Worm (Caenorhabditis elegans) whole organism, L4 larva: Measurements from ENCODE around the gene T02C1.1.
A peak's percentile ranks its signal among the peaks of the same experiment; 100 is the strongest.

Source experiments
- F26F4.8 ChIP-seq: fragments of 200-800 bp; sonication (Bioruptor generic); conservative IDR thresholded peaks from 2 replicates; pipeline ENCODE4 v1.3.6; 2022; ENCODE audit warnings: missing genetic modification characterization, missing compliant biosample characterization
- F37D6.2 ChIP-seq: sonication (generic microtip); optimal IDR thresholded peaks from 2 replicates; lab custom pipeline; 2016; ENCODE audit warnings: mild to moderate bottlenecking, missing genetic modification characterization, missing compliant biosample characterization
- R02D3.7 ChIP-seq: fragments of 150-350 bp; sonication (generic microtip); optimal IDR thresholded peaks from 3 replicates; lab custom pipeline; 2014; ENCODE audit warnings: missing biosample characterization, missing genetic modification characterization
- T26A8.4 ChIP-seq: fragments of 200-800 bp; sonication (Bioruptor generic); IDR thresholded peaks from 2 replicates; pipeline ENCODE4 v1.3.6; 2022; ENCODE audit warnings: missing genetic modification characterization, missing compliant biosample characterization
- Y105C5A.15 ChIP-seq: fragments of 200-800 bp; sonication (Bioruptor generic); IDR thresholded peaks from 2 replicates; pipeline ENCODE4 v1.3.6; 2022; ENCODE audit warnings: missing genetic modification characterization, missing compliant biosample characterization
- ZK337.2 ChIP-seq: fragments of 200-800 bp; sonication (Bioruptor generic); IDR thresholded peaks from 2 replicates; pipeline ENCODE4 v1.3.6; 2022; ENCODE audit warnings: missing genetic modification reagents, missing genetic modification characterization, missing compliant biosample characterization
- ZK546.5 ChIP-seq, 2 experiments: sonication (generic microtip); optimal IDR thresholded peaks; 2 replicates each; lab custom pipeline; 2017; ENCODE audit warnings: missing biosample characterization in 2 of 2, missing genetic modification characterization in 2 of 2
- aha-1 ChIP-seq: fragments of 150-350 bp; peaks from one replicate; lab custom pipeline; 2014; ENCODE audit warnings: missing biosample characterization, missing genetic modification characterization
- attf-4 ChIP-seq: sonication (generic microtip); optimal IDR thresholded peaks from 3 replicates; lab custom pipeline; 2017; ENCODE audit warnings: missing biosample characterization, missing genetic modification characterization
- ceh-20 ChIP-seq: fragments of 200-800 bp; sonication (Bioruptor generic); IDR thresholded peaks from 2 replicates; pipeline ENCODE4 v1.3.6; 2022; ENCODE audit warnings: missing genetic modification reagents, missing genetic modification characterization, missing compliant biosample characterization
- ceh-28 ChIP-seq: fragments of 150-350 bp; optimal IDR thresholded peaks from 2 replicates; lab custom pipeline; 2014; ENCODE audit warnings: missing biosample characterization, missing genetic modification reagents, missing genetic modification characterization
- ceh-44 ChIP-seq: fragments of 200-800 bp; sonication (Bioruptor generic); IDR thresholded peaks from 2 replicates; pipeline ENCODE4 v1.3.6; 2022; ENCODE audit warnings: missing genetic modification reagents, missing genetic modification characterization, missing compliant biosample characterization
- ceh-82 ChIP-seq: sonication (generic microtip); optimal IDR thresholded peaks from 2 replicates; lab custom pipeline; 2017; ENCODE audit warnings: missing biosample characterization, missing genetic modification characterization
- ces-1 ChIP-seq: fragments of 150-350 bp; sonication (generic microtip); optimal IDR thresholded peaks from 4 replicates; lab custom pipeline; 2014; ENCODE audit warnings: missing biosample characterization, missing genetic modification reagents, missing genetic modification characterization
- daf-16 ChIP-seq, 3 experiments: sonication (generic microtip); optimal IDR thresholded peaks; 2 replicates each; lab custom pipeline; 2016 to 2017; ENCODE audit warnings: missing genetic modification characterization in 3 of 3, missing genetic modification reagents in 3 of 3, mild to moderate bottlenecking in 2 of 3, missing compliant biosample characterization in 2 of 3, missing biosample characterization in 1 of 3, moderate library complexity in 1 of 3
- dmd-6 ChIP-seq: fragments of 200-800 bp; sonication (Bioruptor generic); IDR thresholded peaks from 2 replicates; pipeline ENCODE4 v1.3.6; 2022; ENCODE audit warnings: missing genetic modification reagents, missing genetic modification characterization, missing compliant biosample characterization
- dpl-1 ChIP-seq: fragments of 150-350 bp; optimal IDR thresholded peaks from 2 replicates; lab custom pipeline; 2014; ENCODE audit warnings: missing biosample characterization, missing genetic modification reagents, missing genetic modification characterization
- duxl-1 ChIP-seq: sonication (generic microtip); optimal IDR thresholded peaks from 2 replicates; lab custom pipeline; 2016; ENCODE audit warnings: mild to moderate bottlenecking, missing genetic modification characterization, moderate library complexity, missing compliant biosample characterization; ENCODE audit not compliant: poor library complexity
- egl-27 ChIP-seq: sonication (generic microtip); optimal IDR thresholded peaks from 3 replicates; lab custom pipeline; 2017; ENCODE audit warnings: missing biosample characterization, missing genetic modification reagents, missing genetic modification characterization
- egl-43 ChIP-seq: fragments of 200-800 bp; sonication (Bioruptor generic); IDR thresholded peaks from 2 replicates; pipeline ENCODE4 v1.3.6; 2022; ENCODE audit warnings: missing genetic modification reagents, missing genetic modification characterization, missing compliant biosample characterization
- fos-1 ChIP-seq: fragments of 150-350 bp; optimal IDR thresholded peaks from 2 replicates; lab custom pipeline; 2014; ENCODE audit warnings: missing biosample characterization, missing genetic modification characterization
- hif-1 ChIP-seq, 2 experiments: sonication (generic microtip); optimal IDR thresholded peaks; 2 replicates each; lab custom pipeline; 2016 to 2017; ENCODE audit warnings: missing compliant biosample characterization in 2 of 2, missing genetic modification characterization in 2 of 2, missing genetic modification reagents in 2 of 2, missing genotype in 2 of 2, mild to moderate bottlenecking in 1 of 2
- hlh-11 ChIP-seq: fragments of 200-800 bp; sonication (Bioruptor generic); optimal IDR thresholded peaks from 2 replicates; lab custom pipeline; 2018; ENCODE audit warnings: mild to moderate bottlenecking, missing genetic modification characterization, missing compliant biosample characterization
- hlh-30 ChIP-seq: sonication (generic microtip); optimal IDR thresholded peaks from 2 replicates; lab custom pipeline; 2017; ENCODE audit warnings: antibody characterized with exemption, mild to moderate bottlenecking, missing genetic modification characterization, missing compliant biosample characterization; ENCODE audit not compliant: insufficient read depth
- hmg-1.1 ChIP-seq: fragments of 200-800 bp; sonication (Bioruptor generic); IDR thresholded peaks from 2 replicates; pipeline ENCODE4 v1.3.6; 2022; ENCODE audit warnings: missing genetic modification reagents, missing genetic modification characterization, missing compliant biosample characterization
- jun-1 ChIP-seq: fragments of 150-350 bp; optimal IDR thresholded peaks from 2 replicates; lab custom pipeline; 2014; ENCODE audit warnings: missing biosample characterization, missing genetic modification reagents, missing genetic modification characterization
- lim-7 ChIP-seq: fragments of 200-800 bp; sonication (Bioruptor generic); IDR thresholded peaks from 2 replicates; pipeline ENCODE4 v1.3.6; 2022; ENCODE audit warnings: missing genetic modification characterization, missing compliant biosample characterization
- lin-13 ChIP-seq: fragments of 150-350 bp; optimal IDR thresholded peaks from 2 replicates; lab custom pipeline; 2014; ENCODE audit warnings: missing biosample characterization, missing genetic modification reagents, missing genetic modification characterization
- lin-29 ChIP-seq: fragments of 200-800 bp; sonication (Bioruptor generic); IDR thresholded peaks from 2 replicates; pipeline ENCODE4 v1.3.6; 2022; ENCODE audit warnings: missing genetic modification reagents, missing genetic modification characterization, missing compliant biosample characterization
- lin-38 ChIP-seq: fragments of 200-800 bp; sonication (Bioruptor generic); IDR thresholded peaks from 2 replicates; pipeline ENCODE4 v1.3.6; 2022; ENCODE audit warnings: missing genetic modification reagents, missing genetic modification characterization, missing compliant biosample characterization
- lin-39 ChIP-seq: fragments of 150-350 bp; optimal IDR thresholded peaks from 2 replicates; lab custom pipeline; 2014; ENCODE audit warnings: missing biosample characterization, missing genetic modification reagents, missing genetic modification characterization
- lsy-2 ChIP-seq, 2 experiments: fragments of 150-350 bp in 1 of 2; sonication (generic microtip) in 1 of 2; optimal IDR thresholded peaks; 2 replicates each; lab custom pipeline; 2014 to 2017; ENCODE audit warnings: missing biosample characterization in 2 of 2, missing genetic modification characterization in 2 of 2
- madf-9 ChIP-seq: fragments of 200-800 bp; sonication (Bioruptor generic); conservative IDR thresholded peaks from 2 replicates; pipeline ENCODE4 v1.3.6; 2022; ENCODE audit warnings: missing genetic modification reagents, missing genetic modification characterization, missing compliant biosample characterization
- mdl-1 ChIP-seq, 2 experiments: fragments of 150-350 bp in 1 of 2; sonication (generic microtip) in 1 of 2; optimal IDR thresholded peaks; 2 replicates each; lab custom pipeline; 2014 to 2017; ENCODE audit warnings: missing biosample characterization in 2 of 2, missing genetic modification characterization in 2 of 2
- mdt-29 ChIP-seq: fragments of 200-800 bp; sonication (Bioruptor generic); IDR thresholded peaks from 2 replicates; pipeline ENCODE4 v1.3.6; 2022; ENCODE audit warnings: missing genetic modification reagents, missing genetic modification characterization, missing compliant biosample characterization
- mes-2 ChIP-seq: sonication (generic microtip); optimal IDR thresholded peaks from 2 replicates; lab custom pipeline; 2016; ENCODE audit warnings: missing genotype, mild to moderate bottlenecking, missing genetic modification characterization, missing compliant biosample characterization; ENCODE audit not compliant: poor library complexity, severe bottlenecking
- mxl-2 ChIP-seq: fragments of 200-800 bp; sonication (Bioruptor generic); conservative IDR thresholded peaks from 2 replicates; pipeline ENCODE4 v1.3.6; 2022; ENCODE audit warnings: missing genetic modification reagents, missing genetic modification characterization, missing compliant biosample characterization
- mxl-3 ChIP-seq: fragments of 200-800 bp; sonication (Bioruptor generic); optimal IDR thresholded peaks from 2 replicates; lab custom pipeline; 2018; ENCODE audit warnings: mild to moderate bottlenecking, missing genetic modification characterization, missing compliant biosample characterization
- nhr-237 ChIP-seq: sonication (generic microtip); optimal IDR thresholded peaks from 2 replicates; lab custom pipeline; 2017; ENCODE audit warnings: missing biosample characterization, missing genetic modification characterization
- nhr-28 ChIP-seq: fragments of 150-350 bp; optimal IDR thresholded peaks from 2 replicates; lab custom pipeline; 2014; ENCODE audit warnings: missing biosample characterization, missing genetic modification characterization
- nhr-77 ChIP-seq: fragments of 150-350 bp; optimal IDR thresholded peaks from 2 replicates; lab custom pipeline; 2014; ENCODE audit warnings: missing biosample characterization, missing genetic modification characterization
- pqm-1 ChIP-seq: sonication (generic microtip); optimal IDR thresholded peaks from 2 replicates; lab custom pipeline; 2017; ENCODE audit warnings: missing biosample characterization, missing genetic modification characterization
- rbr-2 ChIP-seq: sonication (generic microtip); optimal IDR thresholded peaks from 2 replicates; lab custom pipeline; 2016; ENCODE audit warnings: missing genotype, missing genetic modification characterization, missing compliant biosample characterization
- sdz-12 ChIP-seq: fragments of 200-800 bp; sonication (Bioruptor generic); optimal IDR thresholded peaks from 2 replicates; lab custom pipeline; 2018; ENCODE audit warnings: mild to moderate bottlenecking, missing genetic modification characterization, missing compliant biosample characterization
- skn-1 ChIP-seq: fragments of 150-350 bp; optimal IDR thresholded peaks from 2 replicates; lab custom pipeline; 2014; ENCODE audit warnings: missing biosample characterization, missing genetic modification characterization
- snpc-1.2 ChIP-seq: fragments of 200-800 bp; sonication (Bioruptor generic); IDR thresholded peaks from 2 replicates; pipeline ENCODE4 v1.3.6; 2022; ENCODE audit warnings: missing genetic modification reagents, missing genetic modification characterization, missing compliant biosample characterization
- tra-1 ChIP-seq: fragments of 200-800 bp; sonication (Bioruptor generic); IDR thresholded peaks from 2 replicates; pipeline ENCODE4 v1.3.6; 2022; ENCODE audit warnings: missing genetic modification reagents, missing genetic modification characterization, missing compliant biosample characterization
- unc-62 ChIP-seq, 3 experiments: fragments of 150-350 bp in 1 of 3; sonication (generic microtip); optimal IDR thresholded peaks in 2 of 3; peaks in 1 of 3; 1 replicate in 1 of 3; 2 replicates in 2 of 3; lab custom pipeline; 2014 to 2017; ENCODE audit warnings: missing biosample characterization in 3 of 3, missing genetic modification characterization in 3 of 3, missing genetic modification reagents in 3 of 3, missing genotype in 1 of 3
- vab-7 ChIP-seq: fragments of 200-800 bp; sonication (Bioruptor generic); IDR thresholded peaks from 2 replicates; pipeline ENCODE4 v1.3.6; 2022; ENCODE audit warnings: missing genetic modification reagents, missing genetic modification characterization, missing compliant biosample characterization

The T02C1.1 gene

DNA sequence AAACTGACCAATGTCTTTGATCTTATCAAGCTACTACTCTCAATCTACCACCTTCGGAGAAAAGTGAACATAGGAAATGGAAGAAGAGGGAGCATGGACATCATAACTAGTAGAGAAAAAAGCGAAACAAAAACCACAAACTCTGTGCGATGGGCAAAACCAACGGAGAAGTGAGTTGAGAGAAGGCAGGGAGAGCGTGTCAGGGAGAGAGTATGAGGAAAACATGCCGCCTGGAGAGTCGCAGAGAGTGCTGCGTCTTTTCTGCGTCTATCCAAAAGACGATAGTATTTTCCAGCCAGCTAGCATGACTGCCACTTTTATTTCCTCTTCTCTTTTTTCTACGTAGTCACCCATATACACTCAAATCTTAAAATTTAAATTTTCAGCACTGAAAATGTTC, 7.3 kb upstream of the T02C1.1 start, which contains the start of gene saeg-2 (continued):
- TF ChIP-seq egl-43 (GFP tag; lab: Robert Waterston, UW) = 0 out of 2 replicates have a peak, but pooled peaks have one; percentile 51
- 0 out of 2 replicates have a peak, but pooled peaks have one; percentile 35 for TF ChIP-seq Y105C5A.15 (GFP tag; lab: Robert Waterston, UW)
- no peak for TF ChIP-seq tra-1 (GFP tag; lab: Robert Waterston, UW)
- peak; percentile 36 for TF ChIP-seq nhr-28
- no peak for TF ChIP-seq lin-38 (GFP tag; lab: Robert Waterston, UW)
- TF ChIP-seq nhr-237 (tag; lab: Kevin White, UChicago) = no peak
- TF ChIP-seq snpc-1.2 (GFP tag; lab: Robert Waterston, UW) = no peak
- TF ChIP-seq hif-1 (tag; optimal IDR thresholded peaks at IDR 0.05; lab: Kevin White, UChicago) = peak in 1 of 2 experiments; percentile 15
- TF ChIP-seq mdt-29 (GFP tag; lab: Robert Waterston, UW) = no peak
- TF ChIP-seq lin-39 (tag; lab: Kevin White, UChicago) = no peak
- TF ChIP-seq aha-1 (tag; lab: Kevin White, UChicago) = peak; percentile 93
- TF ChIP-seq egl-27 (tag; lab: Kevin White, UChicago) = no peak
- no peak for TF ChIP-seq skn-1 (tag; lab: Kevin White, UChicago)
- TF ChIP-seq mxl-3 (GFP tag; lab: Kevin White, UChicago) = peak; percentile 75
- TF ChIP-seq rbr-2 (tag; lab: Kevin White, UChicago) = peak; percentile 34
- TF ChIP-seq ceh-28 = no peak
- no peak for TF ChIP-seq ceh-82 (tag; lab: Kevin White, UChicago)
- TF ChIP-seq lin-13 (GFP tag; lab: Kevin White, UChicago) = peak; percentile 56
- no peak for TF ChIP-seq sdz-12 (GFP tag; lab: Kevin White, UChicago)
- peak; percentile 39; the same call in 1 of the 2 replicates for TF ChIP-seq T26A8.4
- peak in 1 of 2 experiments; percentile 23 for TF ChIP-seq lsy-2 (tag; optimal IDR thresholded peaks at IDR 0.05; lab: Kevin White, UChicago)
- no peak for TF ChIP-seq duxl-1 (tag; lab: Kevin White, UChicago)
- no peak for TF ChIP-seq unc-62 (GFP tag; optimal IDR thresholded peaks at IDR 0.05 in 1 of 2; lab: Kevin White, UChicago)
- no peak for TF ChIP-seq unc-62 (tag; optimal IDR thresholded peaks at IDR 0.05; lab: Kevin White, UChicago)
- TF ChIP-seq ZK337.2 = no peak
- TF ChIP-seq mdl-1 (tag; optimal IDR thresholded peaks at IDR 0.05; lab: Kevin White, UChicago) = peak in 1 of 2 experiments; percentile 71
- peak; percentile 31 for TF ChIP-seq hlh-30 (tag; lab: Kevin White, UChicago)
- no peak for TF ChIP-seq lim-7 (GFP tag; lab: Robert Waterston, UW)
- TF ChIP-seq vab-7 (GFP tag; lab: Robert Waterston, UW) = no peak
- TF ChIP-seq mes-2 (tag; lab: Kevin White, UChicago) = peak; percentile 34
- peak; percentile 19; the same call in 1 of the 2 replicates for TF ChIP-seq dmd-6 (GFP tag; lab: Robert Waterston, UW)
- no peak for TF ChIP-seq nhr-77
- TF ChIP-seq mxl-2 (GFP tag; lab: Robert Waterston, UW) = no peak
- no peak for TF ChIP-seq ceh-20 (GFP tag; lab: Robert Waterston, UW)
- TF ChIP-seq F26F4.8 (GFP tag; lab: Robert Waterston, UW) = no peak
- peak; percentile 62 for TF ChIP-seq hmg-1.1 (GFP tag; lab: Robert Waterston, UW)
- no peak for TF ChIP-seq fos-1
- no peak for TF ChIP-seq jun-1 (tag; lab: Kevin White, UChicago)
- TF ChIP-seq madf-9 = no peak
- no peak for TF ChIP-seq ceh-44
- TF ChIP-seq pqm-1 (tag; lab: Kevin White, UChicago) = peak; percentile 36
- no peak for TF ChIP-seq lin-29 (GFP tag; lab: Robert Waterston, UW)
- peak; percentile 31 for TF ChIP-seq dpl-1 (GFP tag; lab: Kevin White, UChicago)
- TF ChIP-seq ZK546.5 (tag; optimal IDR thresholded peaks at IDR 0.05; lab: Kevin White, UChicago) = no peak
- TF ChIP-seq R02D3.7 (tag; lab: Kevin White, UChicago) = no peak
- TF ChIP-seq hlh-11 = peak; percentile 78
- TF ChIP-seq attf-4 (tag; lab: Kevin White, UChicago) = no peak
- TF ChIP-seq ces-1 (GFP tag; lab: Kevin White, UChicago) = no peak
- no peak for TF ChIP-seq F37D6.2
- no peak for TF ChIP-seq daf-16 (GFP tag; optimal IDR thresholded peaks at IDR 0.05; lab: Kevin White, UChicago)
- peak; percentile 51 for TF ChIP-seq daf-16 (tag; optimal IDR thresholded peaks at IDR 0.05; lab: Kevin White, UChicago)
